Fruit fly (Drosophila melanogaster): ENCODE measurements around the gene CG31674.

DNA sequence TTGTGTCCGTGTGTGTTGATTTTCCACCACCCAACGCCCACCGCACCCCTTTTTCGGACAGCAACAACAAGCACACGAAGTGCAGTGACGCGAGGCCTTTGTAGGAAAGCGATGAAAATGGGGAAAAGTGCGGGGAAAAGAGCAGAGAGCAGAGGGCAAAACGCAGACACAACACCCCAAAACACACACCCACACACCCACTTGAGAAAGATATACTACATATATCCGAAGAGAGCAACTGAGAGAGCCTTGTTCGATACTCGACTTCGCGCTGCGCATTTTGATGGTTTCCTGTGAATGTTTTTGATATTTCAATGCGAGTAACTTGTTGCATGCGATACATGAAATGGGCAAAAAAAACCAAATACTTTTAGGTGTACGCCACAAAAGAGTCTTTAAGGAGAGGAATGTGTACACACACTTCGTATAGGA, 27.3 kb upstream of the CG31674 start:
- no peak for TF ChIP-seq rn (GFP tag; IDR thresholded peaks at IDR 0.05)
- no peak for TF ChIP-seq CG8159 (tag; optimal IDR thresholded peaks at IDR 0.05)
